Worm (Caenorhabditis elegans) whole organism, L4/young adult: ENCODE measurements around the gene ncr-1.

ENCODE experiments used
- W03F9.2 ChIP-seq: fragments of 150-350 bp; optimal IDR thresholded peaks from 2 replicates; lab custom pipeline; 2014; ENCODE audit warnings: missing biosample characterization, missing genetic modification characterization
- dao-5 ChIP-seq: sonication (generic microtip); optimal IDR thresholded peaks from 2 replicates; lab custom pipeline; 2016; ENCODE audit warnings: missing genotype, missing genetic modification characterization, moderate library complexity, missing compliant biosample characterization
- him-1 ChIP-seq: sonication (generic microtip); optimal IDR thresholded peaks from 2 replicates; lab custom pipeline; 2016; ENCODE audit warnings: missing genotype, missing genetic modification reagents, missing genetic modification characterization, missing compliant biosample characterization

ce11 chrX:4457853-4458322 lies 30.8 kb downstream of the ncr-1 start, which contains the start of gene aps-2:
- TF ChIP-seq him-1 (tag; lab: Kevin White, UChicago) (no peak), dao-5 (no peak), W03F9.2 (tag; lab: Kevin White, UChicago) (no peak)
